Worm (Caenorhabditis elegans) whole organism, L2 larva: Measurements from ENCODE around the gene acs-10.

Experiments
- ceh-16 ChIP-seq: fragments of 150-350 bp; optimal IDR thresholded peaks from 2 replicates; lab custom pipeline; 2014; ENCODE audit warnings: missing biosample characterization, missing genetic modification characterization
- nhr-77 ChIP-seq: fragments of 150-350 bp; optimal IDR thresholded peaks from 2 replicates; lab custom pipeline; 2014; ENCODE audit warnings: missing biosample characterization, missing genetic modification characterization
- unc-55 ChIP-seq: fragments of 150-350 bp; sonication (generic microtip); optimal IDR thresholded peaks from 3 replicates; lab custom pipeline; 2014; ENCODE audit warnings: missing biosample characterization, missing genetic modification reagents, missing genetic modification characterization
- unc-62 ChIP-seq: fragments of 150-350 bp; optimal IDR thresholded peaks from 2 replicates; lab custom pipeline; 2014; ENCODE audit warnings: missing biosample characterization, missing genetic modification reagents, missing genetic modification characterization

DNA sequence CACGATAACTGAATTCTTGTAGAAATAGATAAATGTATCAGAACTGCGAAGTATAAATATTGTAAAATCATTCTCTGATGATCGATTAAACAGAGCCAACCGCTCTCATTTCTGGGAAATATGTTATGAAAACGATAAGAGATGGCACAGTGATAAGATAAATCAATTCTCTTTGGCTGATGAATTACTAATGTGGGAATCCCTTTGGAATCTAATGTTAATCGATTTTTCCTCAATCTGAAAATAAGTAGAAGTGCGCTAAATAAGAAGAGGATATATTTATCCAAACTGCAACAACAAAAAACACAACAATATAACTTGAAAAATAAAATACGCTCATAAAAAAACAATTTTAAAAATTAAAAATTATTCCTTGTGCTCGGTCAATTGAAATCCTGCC lies 36.6 kb downstream of the acs-10 start, which contains the start of gene cest-2.3:
- TF ChIP-seq ceh-16 (tag; lab: Kevin White, UChicago) (no peak), unc-55 (GFP tag; lab: Kevin White, UChicago) (no peak), unc-62 (no peak), nhr-77 (tag; lab: Kevin White, UChicago) (no peak)
